Fruit fly (Drosophila melanogaster): Measurements from ENCODE around the gene crp.
A peak's percentile ranks its signal among the peaks of the same experiment; 100 is the strongest.

DNA sequence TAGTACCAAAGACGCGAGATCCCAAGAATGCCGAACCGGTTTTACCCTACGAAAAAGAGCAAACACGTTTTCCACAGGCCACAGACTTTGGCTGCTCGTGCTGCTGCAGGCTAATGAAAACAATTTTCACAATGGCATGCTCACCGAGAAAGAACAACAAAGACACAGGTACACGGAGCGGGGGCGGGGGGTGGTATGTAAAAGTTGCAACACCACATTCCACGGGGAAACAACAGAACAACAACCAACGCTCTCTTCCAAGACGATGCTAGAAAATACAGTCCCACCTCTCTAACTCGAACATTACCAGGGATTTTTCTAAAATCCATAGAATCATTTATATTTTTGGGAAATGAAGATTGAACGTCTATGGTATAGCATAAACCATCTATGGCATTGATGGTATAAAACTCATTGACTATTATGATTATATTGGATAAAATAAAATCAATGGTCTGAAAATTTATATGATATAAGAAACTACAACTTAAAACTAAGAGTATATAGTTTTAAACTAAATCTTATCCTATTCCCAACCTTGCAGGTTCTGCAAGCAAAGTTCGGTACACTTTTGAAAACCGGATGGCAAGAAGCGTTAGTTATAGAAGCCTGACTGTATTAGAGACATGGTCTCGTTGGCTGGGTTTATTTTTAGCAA, 6.0 kb downstream of the crp start:
- TF ChIP-seq CG3281 (GFP tag; optimal IDR thresholded peaks at IDR 0.05) (no peak), CG17568 (GFP tag; optimal IDR thresholded peaks at IDR 0.05) (no peak), az2 (GFP tag; optimal IDR thresholded peaks at IDR 0.05) (no peak), psq (GFP tag; optimal IDR thresholded peaks at IDR 0.05) (no peak), CG15696 (tag; optimal IDR thresholded peaks at IDR 0.05) (peak; percentile 8), Spps (tag; optimal IDR thresholded peaks at IDR 0.05) (no peak), MBD-R2 (GFP tag; IDR thresholded peaks at IDR 0.05) (no peak)

All from whole organism, embryonic.